Fruit fly (Drosophila melanogaster): Measurements from ENCODE around the gene inaF-D.

Gene inaF-D

DNA sequence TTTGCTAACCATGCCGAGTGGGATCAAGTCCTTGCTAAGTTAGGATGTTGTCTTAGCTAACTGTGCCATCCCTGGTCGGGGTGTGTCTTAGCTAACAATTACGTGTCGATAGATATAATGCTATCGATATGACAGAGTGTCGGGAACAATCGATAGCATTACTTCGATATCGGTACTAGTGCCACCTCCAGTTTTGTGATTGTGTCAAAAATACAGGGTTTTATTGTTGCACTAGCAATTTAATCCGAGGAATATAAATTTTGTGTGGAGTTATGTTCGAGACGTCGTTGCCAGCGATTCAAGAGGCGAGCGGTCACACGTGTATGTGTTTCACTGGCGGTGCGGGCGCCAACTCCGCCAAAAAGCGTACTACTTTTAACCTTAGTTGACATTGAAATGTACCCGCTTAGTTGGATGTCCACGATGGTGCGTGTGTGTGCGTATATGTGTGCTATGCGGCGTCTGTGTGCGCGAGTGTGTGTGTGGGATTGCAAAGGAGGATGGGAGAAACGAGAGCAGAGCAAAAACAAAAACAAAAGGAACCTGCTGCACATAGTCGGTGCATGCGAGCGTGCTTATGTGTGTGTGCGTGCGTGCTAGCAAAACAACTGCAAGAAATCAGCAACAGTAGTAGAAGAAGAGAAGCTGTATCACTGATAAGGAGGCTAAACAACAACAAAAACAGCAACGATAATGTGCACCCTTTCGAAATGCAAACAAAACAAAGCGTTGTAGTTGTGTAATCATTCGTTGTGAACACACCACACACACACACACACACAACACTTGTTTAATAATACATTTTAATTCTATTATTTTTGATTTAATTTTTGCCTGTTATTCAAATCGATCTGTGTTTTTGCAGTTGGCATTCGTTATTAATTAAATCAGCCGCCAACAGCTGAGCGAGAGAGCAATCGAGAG, 33.7 kb downstream of the inaF-D start, which contains the start of gene PhKgamma (continued):
- TF ChIP-seq C15 (GFP tag; IDR thresholded peaks at IDR 0.05) = no peak
- TF ChIP-seq gce (GFP tag; IDR thresholded peaks at IDR 0.05) = no peak
- TF ChIP-seq ro (GFP tag; IDR thresholded peaks at IDR 0.05) = no peak
- peak; percentile 92 for TF ChIP-seq CG1603 (tag; optimal IDR thresholded peaks at IDR 0.05)
- peak; percentile 74 for TF ChIP-seq CG17385 (GFP tag; optimal IDR thresholded peaks at IDR 0.05)
- TF ChIP-seq CG6813 (GFP tag; optimal IDR thresholded peaks at IDR 0.05) = no peak
- no peak for TF ChIP-seq CG6689 (GFP tag; IDR thresholded peaks at IDR 0.05)
- no peak for TF ChIP-seq ac (GFP tag; optimal IDR thresholded peaks at IDR 0.05)
- TF ChIP-seq CG10959 (GFP tag; IDR thresholded peaks at IDR 0.05) = no peak
- no peak for TF ChIP-seq fd102C (GFP tag; optimal IDR thresholded peaks at IDR 0.05)
- no peak for TF ChIP-seq D19A (tag; optimal IDR thresholded peaks at IDR 0.05)
- no peak for TF ChIP-seq Doc2 (GFP tag; IDR thresholded peaks at IDR 0.05)
- peak; percentile 36 for TF ChIP-seq gro (GFP tag; optimal IDR thresholded peaks at IDR 0.05)
- TF ChIP-seq CG12155 (GFP tag; optimal IDR thresholded peaks at IDR 0.05) = peak; percentile 37
- peak; percentile 80 for TF ChIP-seq CTCF (GFP tag; optimal IDR thresholded peaks at IDR 0.05)
- peak; percentile 8 for TF ChIP-seq CG10147 (GFP tag; optimal IDR thresholded peaks at IDR 0.05)
- TF ChIP-seq hkb (optimal IDR thresholded peaks at IDR 0.05) = no peak
- no peak for TF ChIP-seq hkb (GFP tag; IDR thresholded peaks at IDR 0.05)
- no peak for TF ChIP-seq CG2875 (GFP tag; optimal IDR thresholded peaks at IDR 0.05)
- TF ChIP-seq CG1792 (GFP tag; optimal IDR thresholded peaks at IDR 0.05) = no peak
- TF ChIP-seq cwo (GFP tag; optimal IDR thresholded peaks at IDR 0.05) = no peak
- TF ChIP-seq CG1647 (GFP tag; optimal IDR thresholded peaks at IDR 0.05) = no peak
- TF ChIP-seq CG1529 (GFP tag; optimal IDR thresholded peaks at IDR 0.05) = no peak
- no peak for TF ChIP-seq Hey (tag; optimal IDR thresholded peaks at IDR 0.05)
- TF ChIP-seq Poxn (GFP tag; IDR thresholded peaks at IDR 0.05) = no peak
- no peak for TF ChIP-seq CkIIα-i1 (GFP tag; IDR thresholded peaks at IDR 0.05)
- TF ChIP-seq sens-2 (GFP tag; IDR thresholded peaks at IDR 0.05) = no peak
- no peak for TF ChIP-seq repo (GFP tag; optimal IDR thresholded peaks at IDR 0.05)
- no peak for TF ChIP-seq sqz (GFP tag; optimal IDR thresholded peaks at IDR 0.05)
- peak; percentile 32; the same call in 1 of the 2 replicates for TF ChIP-seq sob (GFP tag; IDR thresholded peaks at IDR 0.05)
- TF ChIP-seq luna (GFP tag; optimal IDR thresholded peaks at IDR 0.05) = no peak
- no peak for TF ChIP-seq CG12744 (GFP tag; optimal IDR thresholded peaks at IDR 0.05)
- TF ChIP-seq Fer3 (tag; optimal IDR thresholded peaks at IDR 0.05) = no peak
- TF ChIP-seq CG34422 (GFP tag; IDR thresholded peaks at IDR 0.05) = no peak
- TF ChIP-seq CG30403 (GFP tag; optimal IDR thresholded peaks at IDR 0.05) = peak; percentile 13
- TF ChIP-seq CG18011 (GFP tag; optimal IDR thresholded peaks at IDR 0.05) = no peak
- TF ChIP-seq gcm2 (GFP tag; optimal IDR thresholded peaks at IDR 0.05) = no peak
- TF ChIP-seq HLH3B (GFP tag; IDR thresholded peaks at IDR 0.05) = no peak
- no peak for TF ChIP-seq fu2 (GFP tag; optimal IDR thresholded peaks at IDR 0.05)
- TF ChIP-seq CG4424 (GFP tag; optimal IDR thresholded peaks at IDR 0.05) = peak; percentile 16
- peak; percentile 91 for TF ChIP-seq Myb (GFP tag; optimal IDR thresholded peaks at IDR 0.05)
- no peak for TF ChIP-seq dati (GFP tag; IDR thresholded peaks at IDR 0.05)
- TF ChIP-seq gt (GFP tag; IDR thresholded peaks at IDR 0.05) = no peak
- peak; percentile 98 for TF ChIP-seq pita (GFP tag; optimal IDR thresholded peaks at IDR 0.05)
- TF ChIP-seq dpn (GFP tag; optimal IDR thresholded peaks at IDR 0.05) = peak in 1 of 2 experiments; percentile 44
- no peak for TF ChIP-seq CG8765 (GFP tag; IDR thresholded peaks at IDR 0.05)
- no peak for TF ChIP-seq CG11456 (GFP tag; IDR thresholded peaks at IDR 0.05)
- peak; percentile 63 for TF ChIP-seq phol (tag; optimal IDR thresholded peaks at IDR 0.05)
- peak; percentile 99 for TF ChIP-seq ERR (GFP tag; optimal IDR thresholded peaks at IDR 0.05)
- TF ChIP-seq da (GFP tag; optimal IDR thresholded peaks at IDR 0.05) = no peak
- peak; percentile 38 for TF ChIP-seq Dad (GFP tag; optimal IDR thresholded peaks at IDR 0.05)
- peak; percentile 59 for TF ChIP-seq CG8478 (optimal IDR thresholded peaks at IDR 0.05)

All from whole organism, embryonic.